Worm (Caenorhabditis elegans) whole organism, L4 larva: Measurements from ENCODE around the gene glrx-21.

ENCODE experiments used
- F37D6.2 ChIP-seq: sonication (generic microtip); optimal IDR thresholded peaks from 2 replicates; lab custom pipeline; 2016; ENCODE audit warnings: mild to moderate bottlenecking, missing genetic modification characterization, missing compliant biosample characterization
- R02D3.7 ChIP-seq: fragments of 150-350 bp; sonication (generic microtip); optimal IDR thresholded peaks from 3 replicates; lab custom pipeline; 2014; ENCODE audit warnings: missing biosample characterization, missing genetic modification characterization
- Y48G9A.11 ChIP-seq: fragments of 200-800 bp; sonication (Bioruptor generic); IDR thresholded peaks from 2 replicates; pipeline ENCODE4 v1.3.6; 2022; ENCODE audit warnings: missing genetic modification reagents, missing genetic modification characterization, missing compliant biosample characterization
- Y5F2A.4 ChIP-seq: fragments of 200-800 bp; sonication (Bioruptor generic); optimal IDR thresholded peaks from 2 replicates; lab custom pipeline; 2018; ENCODE audit warnings: mild to moderate bottlenecking, missing genetic modification characterization, missing compliant biosample characterization
- ZK337.2 ChIP-seq: fragments of 200-800 bp; sonication (Bioruptor generic); IDR thresholded peaks from 2 replicates; pipeline ENCODE4 v1.3.6; 2022; ENCODE audit warnings: missing genetic modification reagents, missing genetic modification characterization, missing compliant biosample characterization
- aha-1 ChIP-seq: fragments of 150-350 bp; peaks from one replicate; lab custom pipeline; 2014; ENCODE audit warnings: missing biosample characterization, missing genetic modification characterization
- ama-1 ChIP-seq: fragments of 150-350 bp; optimal IDR thresholded peaks from 2 replicates; lab custom pipeline; 2014; ENCODE audit warnings: inconsistent platforms, mixed read lengths
- ceh-28 ChIP-seq: fragments of 150-350 bp; optimal IDR thresholded peaks from 2 replicates; lab custom pipeline; 2014; ENCODE audit warnings: missing biosample characterization, missing genetic modification reagents, missing genetic modification characterization
- ceh-32 ChIP-seq: sonication (generic microtip); optimal IDR thresholded peaks from 2 replicates; lab custom pipeline; 2016; ENCODE audit warnings: mild to moderate bottlenecking, missing genetic modification characterization, missing compliant biosample characterization; ENCODE audit not compliant: poor library complexity
- ceh-62 ChIP-seq: sonication (generic microtip); optimal IDR thresholded peaks from 2 replicates; lab custom pipeline; 2017; ENCODE audit warnings: missing biosample characterization, missing genetic modification characterization
- ceh-82 ChIP-seq: sonication (generic microtip); optimal IDR thresholded peaks from 2 replicates; lab custom pipeline; 2017; ENCODE audit warnings: missing biosample characterization, missing genetic modification characterization
- daf-16 ChIP-seq, 3 experiments: sonication (generic microtip); optimal IDR thresholded peaks; 2 replicates each; lab custom pipeline; 2016 to 2017; ENCODE audit warnings: missing genetic modification characterization in 3 of 3, missing genetic modification reagents in 3 of 3, mild to moderate bottlenecking in 2 of 3, missing compliant biosample characterization in 2 of 3, missing biosample characterization in 1 of 3, moderate library complexity in 1 of 3
- daf-19 ChIP-seq: fragments of 200-800 bp; sonication (Bioruptor generic); conservative IDR thresholded peaks from 2 replicates; pipeline ENCODE4 v1.3.6; 2022; ENCODE audit warnings: missing genetic modification characterization, missing compliant biosample characterization
- dve-1 ChIP-seq: sonication (generic microtip); optimal IDR thresholded peaks from 2 replicates; lab custom pipeline; 2017; ENCODE audit warnings: antibody characterized with exemption, mild to moderate bottlenecking, missing genetic modification characterization, missing compliant biosample characterization; ENCODE audit not compliant: insufficient read depth
- gei-8 ChIP-seq: fragments of 200-800 bp; sonication (Bioruptor generic); optimal IDR thresholded peaks from 2 replicates; lab custom pipeline; 2018; ENCODE audit warnings: mild to moderate bottlenecking, missing genetic modification characterization, missing compliant biosample characterization
- hif-1 ChIP-seq, 2 experiments: sonication (generic microtip); optimal IDR thresholded peaks; 2 replicates each; lab custom pipeline; 2016 to 2017; ENCODE audit warnings: missing compliant biosample characterization in 2 of 2, missing genetic modification characterization in 2 of 2, missing genetic modification reagents in 2 of 2, missing genotype in 2 of 2, mild to moderate bottlenecking in 1 of 2
- lin-1 ChIP-seq: fragments of 200-800 bp; sonication (Bioruptor generic); IDR thresholded peaks from 2 replicates; pipeline ENCODE4 v1.3.6; 2022; ENCODE audit warnings: missing genetic modification reagents, missing genetic modification characterization, missing compliant biosample characterization
- lsy-2 ChIP-seq, 2 experiments: fragments of 150-350 bp in 1 of 2; sonication (generic microtip) in 1 of 2; optimal IDR thresholded peaks; 2 replicates each; lab custom pipeline; 2014 to 2017; ENCODE audit warnings: missing biosample characterization in 2 of 2, missing genetic modification characterization in 2 of 2
- madf-9 ChIP-seq: fragments of 200-800 bp; sonication (Bioruptor generic); conservative IDR thresholded peaks from 2 replicates; pipeline ENCODE4 v1.3.6; 2022; ENCODE audit warnings: missing genetic modification reagents, missing genetic modification characterization, missing compliant biosample characterization
- mdl-1 ChIP-seq, 2 experiments: fragments of 150-350 bp in 1 of 2; sonication (generic microtip) in 1 of 2; optimal IDR thresholded peaks; 2 replicates each; lab custom pipeline; 2014 to 2017; ENCODE audit warnings: missing biosample characterization in 2 of 2, missing genetic modification characterization in 2 of 2
- nhr-102 ChIP-seq: sonication (generic microtip); optimal IDR thresholded peaks from 2 replicates; lab custom pipeline; 2016; ENCODE audit warnings: mild to moderate bottlenecking, missing genetic modification characterization, moderate library complexity, missing compliant biosample characterization
- nhr-11 ChIP-seq: fragments of 150-350 bp; optimal IDR thresholded peaks from 2 replicates; lab custom pipeline; 2014; ENCODE audit warnings: missing biosample characterization, missing genetic modification characterization
- nhr-25 ChIP-seq: sonication (generic microtip); optimal IDR thresholded peaks from 2 replicates; lab custom pipeline; 2017; ENCODE audit warnings: missing genetic modification characterization, mild to moderate bottlenecking, missing compliant biosample characterization, antibody characterized with exemption, moderate library complexity, borderline replicate concordance; ENCODE audit not compliant: insufficient read depth
- pqm-1 ChIP-seq: sonication (generic microtip); optimal IDR thresholded peaks from 2 replicates; lab custom pipeline; 2017; ENCODE audit warnings: missing biosample characterization, missing genetic modification characterization
- sdz-12 ChIP-seq: fragments of 200-800 bp; sonication (Bioruptor generic); optimal IDR thresholded peaks from 2 replicates; lab custom pipeline; 2018; ENCODE audit warnings: mild to moderate bottlenecking, missing genetic modification characterization, missing compliant biosample characterization
- set-16 ChIP-seq: fragments of 200-800 bp; sonication (Bioruptor generic); IDR thresholded peaks from 2 replicates; pipeline ENCODE4 v1.3.6; 2022; ENCODE audit warnings: missing genetic modification reagents, missing genetic modification characterization, missing compliant biosample characterization
- snpc-1.2 ChIP-seq: fragments of 200-800 bp; sonication (Bioruptor generic); IDR thresholded peaks from 2 replicates; pipeline ENCODE4 v1.3.6; 2022; ENCODE audit warnings: missing genetic modification reagents, missing genetic modification characterization, missing compliant biosample characterization
- snpc-4 ChIP-seq: fragments of 150-350 bp; optimal IDR thresholded peaks from 2 replicates; lab custom pipeline; 2014; ENCODE audit warnings: missing biosample characterization, missing genetic modification characterization
- unc-39 ChIP-seq: sonication (generic microtip); optimal IDR thresholded peaks from 2 replicates; lab custom pipeline; 2017; ENCODE audit warnings: missing biosample characterization, missing genetic modification characterization
- unc-62 ChIP-seq, 3 experiments: fragments of 150-350 bp in 1 of 3; sonication (generic microtip); optimal IDR thresholded peaks in 2 of 3; peaks in 1 of 3; 1 replicate in 1 of 3; 2 replicates in 2 of 3; lab custom pipeline; 2014 to 2017; ENCODE audit warnings: missing biosample characterization in 3 of 3, missing genetic modification characterization in 3 of 3, missing genetic modification reagents in 3 of 3, missing genotype in 1 of 3
- zfp-2 ChIP-seq: sonication (generic microtip); optimal IDR thresholded peaks from 2 replicates; lab custom pipeline; 2016; ENCODE audit warnings: mild to moderate bottlenecking, missing genetic modification characterization, missing compliant biosample characterization
- zfp-3 ChIP-seq: fragments of 200-800 bp; sonication (Bioruptor generic); conservative IDR thresholded peaks from 2 replicates; pipeline ENCODE4 v1.3.6; 2022; ENCODE audit warnings: missing genetic modification reagents, missing genetic modification characterization, missing compliant biosample characterization
- ztf-7 ChIP-seq: fragments of 150-350 bp; optimal IDR thresholded peaks from 2 replicates; lab custom pipeline; 2014; ENCODE audit warnings: missing biosample characterization, missing genetic modification characterization

The glrx-21 gene

DNA sequence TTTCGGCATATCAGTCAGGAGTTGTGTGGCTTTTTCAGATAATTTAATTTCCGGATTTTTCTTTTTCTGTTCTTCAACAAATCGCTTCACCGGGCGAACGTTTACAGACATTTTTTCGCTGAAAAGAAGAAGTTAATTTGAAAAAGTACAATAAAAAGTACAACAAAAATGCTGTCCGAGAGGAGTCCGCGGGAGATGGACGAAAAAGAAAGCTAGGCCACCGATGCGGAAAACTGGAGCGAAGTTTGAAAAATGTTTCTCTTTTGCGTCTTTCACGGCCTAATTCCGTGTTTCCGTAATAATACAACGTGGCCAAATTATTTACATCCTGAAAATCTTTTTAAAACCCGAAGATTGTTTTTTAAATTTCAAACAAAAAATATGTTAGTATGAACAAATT lies 3.3 kb upstream of the glrx-21 start, which contains the start of gene thoc-5 (continued):
- no peak for TF ChIP-seq ztf-7 (tag; lab: Kevin White, UChicago)
- peak; percentile 60 for TF ChIP-seq dve-1 (tag; lab: Kevin White, UChicago)
- TF ChIP-seq ceh-82 = no peak
- no peak for TF ChIP-seq lin-1
- peak in 1 of 2 experiments; percentile 94 for TF ChIP-seq hif-1 (tag; optimal IDR thresholded peaks at IDR 0.05; lab: Kevin White, UChicago)
- TF ChIP-seq lsy-2 (tag; optimal IDR thresholded peaks at IDR 0.05; lab: Kevin White, UChicago) = peak in 1 of 2 experiments; percentile 87
- no peak for TF ChIP-seq ceh-28 (tag; lab: Kevin White, UChicago)
- TF ChIP-seq daf-16 (GFP tag; optimal IDR thresholded peaks at IDR 0.05; lab: Kevin White, UChicago) = peak in 1 of 2 experiments; percentile 26
- no peak for TF ChIP-seq daf-16 (tag; optimal IDR thresholded peaks at IDR 0.05; lab: Kevin White, UChicago)
- no peak for TF ChIP-seq daf-19
- TF ChIP-seq zfp-2 (tag; lab: Kevin White, UChicago) = no peak
- TF ChIP-seq, all 104 proteins: peak for 39

DNA sequence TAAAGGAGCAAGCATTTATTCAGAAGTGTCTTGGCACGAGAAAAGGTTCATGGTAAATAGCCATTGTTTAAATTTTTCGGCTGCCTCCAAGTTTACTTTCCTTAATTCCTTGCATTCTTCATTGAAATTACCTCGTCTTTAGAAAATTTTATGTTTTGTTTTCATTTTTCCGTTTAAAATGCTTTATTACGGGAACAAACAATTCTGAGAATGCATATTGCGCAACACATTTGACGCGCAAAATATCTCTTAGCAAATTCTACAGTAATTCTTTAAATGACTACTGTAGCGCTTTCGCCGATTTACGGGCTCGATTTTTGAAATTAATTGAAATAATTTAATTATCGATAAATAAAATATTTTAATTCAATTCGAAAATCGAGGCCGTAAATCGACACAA lies 1.4 kb downstream of the glrx-21 start:
- no peak for TF ChIP-seq daf-19
- TF ChIP-seq R02D3.7 (tag; lab: Kevin White, UChicago) = no peak
- TF ChIP-seq Y48G9A.11 (GFP tag; lab: Robert Waterston, UW) = no peak
- TF ChIP-seq ceh-32 (tag; lab: Kevin White, UChicago) = no peak
- no peak for TF ChIP-seq gei-8
- no peak for TF ChIP-seq sdz-12

DNA sequence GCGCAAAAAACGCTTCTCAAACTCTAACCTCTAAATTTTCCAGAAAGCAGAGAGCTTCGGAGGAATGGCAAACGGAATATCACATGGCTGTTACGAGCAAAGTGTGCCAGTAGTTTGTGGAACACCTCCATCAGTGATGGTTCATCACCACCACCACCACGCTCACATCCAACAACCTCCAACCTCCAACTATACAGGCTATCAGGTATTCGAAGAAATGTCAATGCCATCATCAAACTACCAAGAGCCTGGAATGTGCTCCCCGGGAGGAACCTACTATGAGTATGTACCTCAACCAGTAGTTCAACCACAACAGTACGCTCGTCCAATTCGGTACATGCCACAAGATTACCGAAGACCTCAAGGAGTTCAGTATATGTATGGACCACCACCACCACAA lies 2.4 kb downstream of the glrx-21 start:
- no peak for TF ChIP-seq mdl-1 (tag; optimal IDR thresholded peaks at IDR 0.05; lab: Kevin White, UChicago)
- TF ChIP-seq madf-9 = no peak
- TF ChIP-seq pqm-1 (tag; lab: Kevin White, UChicago) = no peak
- TF ChIP-seq aha-1 (tag; lab: Kevin White, UChicago) = peak; percentile 90
- TF ChIP-seq, all 104 proteins: peak for 1

DNA sequence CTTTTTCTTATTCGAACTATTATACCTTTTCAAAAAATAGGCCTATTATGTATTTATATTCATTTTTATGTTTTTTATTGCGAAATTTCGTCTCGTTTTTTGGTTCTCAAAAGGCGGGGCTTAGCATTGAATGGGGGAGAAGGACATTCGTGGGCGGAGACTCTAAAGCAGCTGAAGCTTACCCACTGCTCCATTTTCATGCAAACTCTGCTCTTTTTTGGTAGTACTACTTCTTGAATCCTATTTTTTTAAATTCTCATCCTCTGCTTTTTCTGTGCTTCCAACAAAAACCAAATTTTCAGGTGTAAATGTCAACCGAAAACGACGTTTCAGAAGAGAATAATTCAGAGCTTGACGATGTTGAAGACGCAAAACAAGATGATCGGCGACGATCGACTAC lies 4.5 kb downstream of the glrx-21 start, which contains the start of gene ZK121.2:
Gene ZK121.2 (plus strand): TSS at position 301 of the 400 bp plus-strand sequence.
- peak; percentile 23 for TF ChIP-seq aha-1 (tag; lab: Kevin White, UChicago)
- no peak for TF ChIP-seq Y5F2A.4 (GFP tag; lab: Kevin White, UChicago)

DNA sequence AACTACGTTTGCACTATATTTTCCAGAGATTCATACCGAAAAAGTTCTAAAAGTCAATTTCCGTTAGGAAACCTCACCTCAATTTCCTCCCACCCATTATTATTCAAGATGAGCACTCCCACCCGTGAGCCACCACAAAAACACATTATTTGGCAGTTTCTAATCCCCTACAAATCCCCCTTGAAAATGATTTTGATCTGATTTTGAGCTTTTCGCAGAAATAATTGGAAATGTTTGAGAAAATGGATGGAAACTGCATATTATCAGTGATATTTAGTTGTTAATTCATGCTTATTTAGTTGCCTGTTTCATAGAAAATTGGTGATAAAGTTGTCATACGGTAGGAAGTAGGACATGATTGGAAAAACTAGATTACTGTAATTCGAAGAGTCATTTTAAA lies 5.4 kb downstream of the glrx-21 start:
- no peak for TF ChIP-seq unc-39 (tag; lab: Kevin White, UChicago)
- peak in 1 of 2 experiments; percentile 86 for TF ChIP-seq unc-62 (GFP tag; optimal IDR thresholded peaks at IDR 0.05 in 1 of 2; lab: Kevin White, UChicago)
- TF ChIP-seq unc-62 (tag; optimal IDR thresholded peaks at IDR 0.05; lab: Kevin White, UChicago) = no peak

DNA sequence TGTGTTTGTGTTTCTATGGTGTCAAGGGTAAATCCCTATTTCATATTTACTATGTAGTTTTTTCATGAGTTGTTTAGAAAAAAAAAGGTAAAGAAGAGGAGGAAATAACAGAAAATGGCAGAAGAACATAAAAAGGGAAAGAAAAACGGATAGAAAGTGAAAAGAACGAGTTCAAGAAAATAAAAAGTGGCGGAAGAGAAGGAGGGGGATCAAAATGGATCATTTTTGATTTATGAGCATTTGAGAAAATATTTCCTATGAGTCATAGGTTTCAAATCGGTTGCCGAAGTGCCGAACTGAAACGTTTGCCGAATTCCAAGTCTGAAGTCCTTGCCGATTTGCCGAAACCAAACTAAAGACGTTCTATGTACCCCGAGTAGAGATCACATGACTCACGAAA lies 7.1 kb downstream of the glrx-21 start:
- TF ChIP-seq daf-16 (GFP tag; optimal IDR thresholded peaks at IDR 0.05; lab: Kevin White, UChicago) (no peak), daf-16 (tag; optimal IDR thresholded peaks at IDR 0.05; lab: Kevin White, UChicago) (no peak), set-16 (GFP tag; lab: Robert Waterston, UW) (no peak), nhr-102 (tag; lab: Kevin White, UChicago) (no peak), snpc-4 (tag; lab: Kevin White, UChicago) (no peak), sdz-12 (no peak), ama-1 (lab: Kevin White, UChicago) (no peak), ceh-62 (tag; lab: Kevin White, UChicago) (no peak), snpc-1.2 (GFP tag; lab: Robert Waterston, UW) (no peak), nhr-25 (tag; lab: Kevin White, UChicago) (no peak), Y48G9A.11 (GFP tag; lab: Robert Waterston, UW) (no peak), lsy-2 (tag; optimal IDR thresholded peaks at IDR 0.05; lab: Kevin White, UChicago) (no peak), dve-1 (tag; lab: Kevin White, UChicago) (no peak), zfp-3 (GFP tag; lab: Robert Waterston, UW) (no peak), ZK337.2 (GFP tag; lab: Robert Waterston, UW) (no peak), zfp-2 (tag; lab: Kevin White, UChicago) (no peak), ceh-82 (no peak), nhr-11 (tag; lab: Kevin White, UChicago) (no peak), F37D6.2 (no peak)
